Fruit fly (Drosophila melanogaster) whole organism, embryonic: ENCODE results near the gene Slu7.

Source experiments
- Atf-2 ChIP-seq: fragments of 200-800 bp; sonication (Bioruptor generic); optimal IDR thresholded peaks from 2 replicates; lab custom pipeline; 2016; ENCODE audit warnings: missing biosample characterization, missing genetic modification characterization
- Atf6 ChIP-seq: fragments of 200-800 bp; sonication (Bioruptor generic); IDR thresholded peaks from 2 replicates; pipeline ENCODE4 v1.3.6; 2022; ENCODE audit warnings: missing biosample characterization, missing genetic modification characterization
- BtbVII ChIP-seq: fragments of 200-800 bp; sonication (Bioruptor generic); optimal IDR thresholded peaks from 3 replicates; lab custom pipeline; 2017; ENCODE audit warnings: missing biosample characterization, mild to moderate bottlenecking, missing genetic modification characterization
- Bteb2 ChIP-seq: fragments of 200-800 bp; sonication (Bioruptor generic); optimal IDR thresholded peaks from 2 replicates; lab custom pipeline; 2016; ENCODE audit warnings: missing biosample characterization, missing genetic modification characterization
- CG10267 ChIP-seq: fragments of 200-800 bp; sonication (Bioruptor generic); optimal IDR thresholded peaks from 2 replicates; lab custom pipeline; 2018; ENCODE audit warnings: missing biosample characterization, mild to moderate bottlenecking, missing genetic modification characterization, moderate library complexity
- CG10321 ChIP-seq: fragments of 200-800 bp; sonication (Bioruptor generic); IDR thresholded peaks from 2 replicates; pipeline ENCODE4 v1.3.6; 2022; ENCODE audit warnings: missing biosample characterization, missing genetic modification characterization
- CG10543 ChIP-seq: fragments of 200-800 bp; sonication (Bioruptor generic); optimal IDR thresholded peaks from 3 replicates; lab custom pipeline; 2017; ENCODE audit warnings: missing biosample characterization, mild to moderate bottlenecking, missing genetic modification characterization, moderate library complexity
- CG10979 ChIP-seq: fragments of 200-800 bp; sonication (Bioruptor generic); optimal IDR thresholded peaks from 2 replicates; lab custom pipeline; 2018; ENCODE audit warnings: missing biosample characterization, mild to moderate bottlenecking, missing genetic modification characterization, moderate library complexity
- CG11560 ChIP-seq: fragments of 200-800 bp; sonication (Bioruptor generic); IDR thresholded peaks from 3 replicates; pipeline ENCODE4 v1.3.6; 2022; ENCODE audit warnings: missing biosample characterization, missing genetic modification characterization
- CG12744 ChIP-seq: fragments of 200-800 bp; sonication (Bioruptor generic); optimal IDR thresholded peaks from 2 replicates; lab custom pipeline; 2016; ENCODE audit warnings: missing biosample characterization, missing genetic modification characterization
- CG17912 ChIP-seq: fragments of 200-800 bp; sonication (Bioruptor generic); optimal IDR thresholded peaks from 2 replicates; lab custom pipeline; 2018; ENCODE audit warnings: missing biosample characterization, mild to moderate bottlenecking, missing genetic modification characterization
- CG18262 ChIP-seq: fragments of 200-800 bp; optimal IDR thresholded peaks from 3 replicates; lab custom pipeline; 2019; ENCODE audit warnings: missing biosample characterization, mild to moderate bottlenecking, missing genetic modification characterization, moderate library complexity
- CG2116 ChIP-seq: fragments of 200-800 bp; sonication (Bioruptor generic); optimal IDR thresholded peaks from 3 replicates; lab custom pipeline; 2018; ENCODE audit warnings: missing biosample characterization, mild to moderate bottlenecking, missing genetic modification characterization
- CG2712 ChIP-seq: fragments of 200-800 bp; optimal IDR thresholded peaks from 3 replicates; lab custom pipeline; 2019; ENCODE audit warnings: missing biosample characterization, mild to moderate bottlenecking, missing genetic modification characterization, moderate library complexity
- CG2889 ChIP-seq: fragments of 200-800 bp; sonication (Bioruptor generic); IDR thresholded peaks from 3 replicates; pipeline ENCODE4 v1.3.6; 2022; ENCODE audit warnings: missing biosample characterization, missing genetic modification characterization
- CG3838 ChIP-seq: fragments of 200-800 bp; sonication (Bioruptor generic); optimal IDR thresholded peaks from 3 replicates; lab custom pipeline; 2016; ENCODE audit warnings: missing biosample characterization, missing genetic modification characterization
- CG3995 ChIP-seq: fragments of 200-800 bp; sonication (Bioruptor generic); optimal IDR thresholded peaks from 3 replicates; lab custom pipeline; 2016; ENCODE audit warnings: missing biosample characterization, missing genetic modification characterization
- CG4328 ChIP-seq: fragments of 200-800 bp; sonication (Bioruptor generic); optimal IDR thresholded peaks from 3 replicates; lab custom pipeline; 2017; ENCODE audit warnings: missing biosample characterization, missing genetic modification reagents, missing genetic modification characterization
- CG4707 ChIP-seq: fragments of 200-800 bp; sonication (Bioruptor generic); optimal IDR thresholded peaks from 2 replicates; lab custom pipeline; 2018; ENCODE audit warnings: missing biosample characterization, mild to moderate bottlenecking, missing genetic modification characterization, moderate library complexity
- CG5245 ChIP-seq: fragments of 200-800 bp; sonication (Bioruptor generic); optimal IDR thresholded peaks from 3 replicates; lab custom pipeline; 2016; ENCODE audit warnings: missing biosample characterization, missing genetic modification characterization
- CG6272 ChIP-seq: fragments of 200-800 bp; sonication (Bioruptor generic); IDR thresholded peaks from 2 replicates; pipeline ENCODE4 v1.3.6; 2022; ENCODE audit warnings: missing biosample characterization, missing genetic modification characterization
- CG7839 ChIP-seq: fragments of 200-800 bp; sonication (Bioruptor generic); optimal IDR thresholded peaks from 3 replicates; lab custom pipeline; 2018; ENCODE audit warnings: missing biosample characterization, mild to moderate bottlenecking, missing genetic modification characterization, moderate library complexity
- CG7928 ChIP-seq: fragments of 200-800 bp; sonication (Bioruptor generic); optimal IDR thresholded peaks from 2 replicates; lab custom pipeline; 2017; ENCODE audit warnings: missing biosample characterization, mild to moderate bottlenecking, missing genetic modification characterization
- CG7963 ChIP-seq: fragments of 200-800 bp; sonication (Bioruptor generic); IDR thresholded peaks from 3 replicates; pipeline ENCODE4 v1.3.6; 2022; ENCODE audit warnings: missing biosample characterization, missing genetic modification characterization; ENCODE audit not compliant: partially characterized antibody
- CG8944 ChIP-seq: fragments of 200-800 bp; sonication (Bioruptor generic); optimal IDR thresholded peaks from 3 replicates; lab custom pipeline; 2016; ENCODE audit warnings: missing biosample characterization, missing genetic modification characterization
- H15 ChIP-seq: fragments of 200-800 bp; sonication (Bioruptor generic); IDR thresholded peaks from 3 replicates; pipeline ENCODE4 v1.3.6; 2022; ENCODE audit warnings: missing biosample characterization, missing genetic modification characterization
- Lim3 ChIP-seq: fragments of 200-800 bp; sonication (Bioruptor generic); IDR thresholded peaks from 2 replicates; pipeline ENCODE4 v1.3.6; 2022; ENCODE audit warnings: missing biosample characterization, missing genetic modification characterization
- NC2α ChIP-seq: fragments of 200-800 bp; sonication (Bioruptor generic); optimal IDR thresholded peaks from 2 replicates; lab custom pipeline; 2016; ENCODE audit warnings: missing biosample characterization, missing genetic modification characterization
- NK7.1 ChIP-seq: fragments of 200-800 bp; sonication (Bioruptor generic); optimal IDR thresholded peaks from 3 replicates; lab custom pipeline; 2016; ENCODE audit warnings: missing biosample characterization, missing genetic modification characterization
- Nf-YA ChIP-seq: fragments of 200-800 bp; sonication (Bioruptor generic); IDR thresholded peaks from 2 replicates; pipeline ENCODE4 v1.3.6; 2022; ENCODE audit warnings: missing biosample characterization, missing genetic modification characterization
- Taf1 ChIP-seq: fragments of 200-800 bp; sonication (Bioruptor generic); IDR thresholded peaks from 2 replicates; pipeline ENCODE4 v1.3.6; 2022; ENCODE audit warnings: missing biosample characterization, missing genetic modification characterization
- Trl ChIP-seq, 3 experiments: fragments of >200 bp in 2 of 3; fragments of 200-800 bp in 1 of 3; sonication (Bioruptor generic) in 1 of 3; optimal IDR thresholded peaks; 2 replicates in 1 of 3; 3 replicates in 2 of 3; lab custom pipeline; 2016 to 2017; ENCODE audit warnings: missing biosample characterization in 1 of 3, missing genetic modification characterization in 1 of 3
- Xbp1 ChIP-seq: fragments of 200-800 bp; sonication (Bioruptor generic); optimal IDR thresholded peaks from 3 replicates; lab custom pipeline; 2016; ENCODE audit warnings: missing biosample characterization, mild to moderate bottlenecking, missing genetic modification characterization
- aop ChIP-seq: fragments of 200-800 bp; sonication (Bioruptor generic); IDR thresholded peaks from 2 replicates; pipeline ENCODE4 v1.3.6; 2022; ENCODE audit warnings: missing biosample characterization, missing genetic modification characterization
- corto ChIP-seq: fragments of 200-800 bp; sonication (Bioruptor generic); optimal IDR thresholded peaks from 2 replicates; lab custom pipeline; 2016; ENCODE audit warnings: missing biosample characterization, mild to moderate bottlenecking, missing genetic modification characterization, moderate library complexity
- danr ChIP-seq: fragments of 200-800 bp; sonication (Bioruptor generic); IDR thresholded peaks from 2 replicates; pipeline ENCODE4 v1.3.6; 2022; ENCODE audit warnings: missing biosample characterization, missing genetic modification characterization
- eyg ChIP-seq: fragments of 200-800 bp; sonication (Bioruptor generic); optimal IDR thresholded peaks from 3 replicates; lab custom pipeline; 2016; ENCODE audit warnings: missing biosample characterization, missing genetic modification characterization
- gcm2 ChIP-seq: fragments of 200-800 bp; sonication (Bioruptor generic); optimal IDR thresholded peaks from 2 replicates; lab custom pipeline; 2016; ENCODE audit warnings: missing biosample characterization, missing genetic modification characterization
- h ChIP-seq: fragments of >200 bp; optimal IDR thresholded peaks from 2 replicates; lab custom pipeline; 2017
- jigr1 ChIP-seq: fragments of 200-800 bp; sonication (Bioruptor generic); IDR thresholded peaks from 3 replicates; pipeline ENCODE4 v1.3.6; 2022; ENCODE audit warnings: missing biosample characterization, missing genetic modification characterization
- luna ChIP-seq: fragments of 200-800 bp; sonication (Bioruptor generic); optimal IDR thresholded peaks from 2 replicates; lab custom pipeline; 2016; ENCODE audit warnings: missing biosample characterization, missing genetic modification characterization
- mld ChIP-seq: fragments of 200-800 bp; sonication (Bioruptor generic); IDR thresholded peaks from 3 replicates; pipeline ENCODE4 v1.3.6; 2022; ENCODE audit warnings: missing biosample characterization, missing genetic modification characterization; ENCODE audit not compliant: partially characterized antibody
- nerfin-1 ChIP-seq: fragments of 200-800 bp; sonication (Bioruptor generic); optimal IDR thresholded peaks from 3 replicates; lab custom pipeline; 2019; ENCODE audit warnings: missing biosample characterization, mild to moderate bottlenecking, missing genetic modification characterization, moderate library complexity
- pho ChIP-seq: fragments of 200-800 bp; sonication (Bioruptor generic); optimal IDR thresholded peaks from 2 replicates; lab custom pipeline; 2016; ENCODE audit warnings: missing biosample characterization, missing genetic modification characterization
- pita ChIP-seq: fragments of 200-800 bp; sonication (Bioruptor generic); optimal IDR thresholded peaks from 2 replicates; lab custom pipeline; 2017; ENCODE audit warnings: missing biosample characterization, mild to moderate bottlenecking, missing genetic modification characterization
- prd ChIP-seq, 3 experiments: fragments of >200 bp in 2 of 3; fragments of 200-800 bp in 1 of 3; sonication (Bioruptor generic) in 1 of 3; optimal IDR thresholded peaks in 2 of 3; IDR thresholded peaks in 1 of 3; 2 replicates in 2 of 3; 3 replicates in 1 of 3; pipeline versions ENCODE4 v1.3.6 to Lab custom; 2017 to 2022; ENCODE audit warnings: missing biosample characterization in 1 of 3, missing genetic modification characterization in 1 of 3
- seq ChIP-seq: fragments of 200-800 bp; sonication (Bioruptor generic); IDR thresholded peaks from 2 replicates; pipeline ENCODE4 v1.3.6; 2022; ENCODE audit warnings: missing biosample characterization, missing genetic modification characterization
- tll ChIP-seq, 2 experiments: fragments of 200-800 bp in 1 of 2; fragments of >200 bp in 1 of 2; sonication (Bioruptor generic) in 1 of 2; optimal IDR thresholded peaks; 2 replicates each; lab custom pipeline; 2017 to 2019; ENCODE audit warnings: missing biosample characterization in 2 of 2, missing genetic modification characterization in 2 of 2, mild to moderate bottlenecking in 1 of 2, moderate library complexity in 1 of 2
- tup ChIP-seq: fragments of 200-800 bp; sonication (Bioruptor generic); optimal IDR thresholded peaks from 2 replicates; lab custom pipeline; 2016; ENCODE audit warnings: missing biosample characterization, mild to moderate bottlenecking, missing genetic modification characterization, moderate library complexity
- twi ChIP-seq: fragments of 200-800 bp; optimal IDR thresholded peaks from 2 replicates; lab custom pipeline; 2019; ENCODE audit warnings: missing biosample characterization, mild to moderate bottlenecking, missing genetic modification characterization, moderate library complexity
- wek ChIP-seq: fragments of 200-800 bp; sonication (Bioruptor generic); optimal IDR thresholded peaks from 3 replicates; lab custom pipeline; 2018; ENCODE audit warnings: missing biosample characterization, mild to moderate bottlenecking, missing genetic modification characterization, moderate library complexity

Gene Slu7

DNA sequence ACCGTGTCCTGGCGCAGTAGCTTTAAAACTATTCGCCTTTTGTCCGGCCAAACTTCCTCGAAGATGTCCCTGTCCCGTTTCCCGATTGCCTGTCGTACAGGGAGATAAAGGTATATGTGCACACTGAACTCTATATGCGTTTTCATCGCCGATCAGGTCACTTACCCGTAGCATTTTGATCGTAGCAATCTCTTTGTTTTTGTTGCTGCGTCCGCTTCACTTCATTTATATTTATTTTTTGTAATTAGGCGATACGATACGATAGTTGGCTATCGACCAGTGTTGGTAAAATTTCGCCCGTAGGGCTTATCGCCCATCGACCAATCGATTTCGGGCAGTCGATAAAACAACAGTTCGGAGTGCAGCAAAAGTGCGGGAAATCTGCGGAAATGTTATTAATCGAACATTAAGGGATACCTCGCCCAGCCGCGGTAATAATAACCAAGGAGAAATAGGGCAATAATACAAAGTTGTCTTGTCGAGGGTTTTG is 23.9 kb upstream of the Slu7 start, which contains the start of the genes Cul5 and Bicra (continued):
- TF ChIP-seq twi (tag; lab: Kevin White, UChicago) = no peak
- TF ChIP-seq CG10267 = peak; percentile 96
- no peak for TF ChIP-seq CG2712 (tag; lab: Kevin White, UChicago)
- no peak for TF ChIP-seq Xbp1 (GFP tag; lab: Kevin White, UChicago)
- no peak for TF ChIP-seq eyg (GFP tag; lab: Kevin White, UChicago)
- TF ChIP-seq CG3995 (GFP tag; lab: Kevin White, UChicago) = no peak
- no peak for TF ChIP-seq CG5245 (GFP tag; lab: Kevin White, UChicago)
- no peak for TF ChIP-seq seq (GFP tag; lab: Robert Waterston, UW)
- TF ChIP-seq H15 = no peak
- TF ChIP-seq mld = peak; percentile 88; the same call in 2 of the 3 replicates
- TF ChIP-seq pita (GFP tag; lab: Kevin White, UChicago) = no peak
- TF ChIP-seq aop (GFP tag; lab: Robert Waterston, UW) = no peak
- TF ChIP-seq Nf-YA = no peak
- no peak for TF ChIP-seq pho
- TF ChIP-seq nerfin-1 (tag; lab: Kevin White, UChicago) = no peak
- peak; percentile 92 for TF ChIP-seq CG7963 (GFP tag; lab: Robert Waterston, UW)
- no peak for TF ChIP-seq gcm2
- no peak for TF ChIP-seq CG12744 (GFP tag; lab: Kevin White, UChicago)
- TF ChIP-seq h (lab: Kevin White, UChicago) = no peak
- TF ChIP-seq CG7928 = no peak
- TF ChIP-seq corto (GFP tag; lab: Kevin White, UChicago) = peak; percentile 67
- TF ChIP-seq luna (GFP tag; lab: Kevin White, UChicago) = no peak
- TF ChIP-seq Bteb2 (GFP tag; lab: Kevin White, UChicago) = peak; percentile 14
- TF ChIP-seq jigr1 (GFP tag; lab: Robert Waterston, UW) = no peak
- no peak for TF ChIP-seq CG10321 (GFP tag; lab: Robert Waterston, UW)
- no peak for TF ChIP-seq Taf1 (GFP tag; lab: Robert Waterston, UW)
- TF ChIP-seq Lim3 (GFP tag; lab: Robert Waterston, UW) = no peak
- no peak for TF ChIP-seq NK7.1 (GFP tag; lab: Kevin White, UChicago)
- TF ChIP-seq Atf6 (GFP tag; lab: Robert Waterston, UW) = no peak
- TF ChIP-seq CG4707 (GFP tag; lab: Kevin White, UChicago) = no peak
- no peak for TF ChIP-seq tup (GFP tag; lab: Kevin White, UChicago)
- peak; percentile 41 for TF ChIP-seq CG17912
- no peak for TF ChIP-seq danr
- no peak for TF ChIP-seq CG7839
- no peak for TF ChIP-seq CG3838 (GFP tag; lab: Kevin White, UChicago)
- TF ChIP-seq CG10543 (GFP tag; lab: Kevin White, UChicago) = no peak
- TF ChIP-seq CG2116 = peak; percentile 63
- TF ChIP-seq CG2889 (GFP tag; lab: Robert Waterston, UW) = no peak
- TF ChIP-seq tll (GFP tag; optimal IDR thresholded peaks at IDR 0.05; lab: Kevin White, UChicago) = no peak
- no peak for TF ChIP-seq NC2α
- no peak for TF ChIP-seq Trl (optimal IDR thresholded peaks at IDR 0.05; lab: Kevin White, UChicago)
- peak; percentile 39 for TF ChIP-seq Trl (GFP tag; optimal IDR thresholded peaks at IDR 0.05; lab: Kevin White, UChicago)
- TF ChIP-seq CG4328 (GFP tag; lab: Kevin White, UChicago) = no peak
- no peak for TF ChIP-seq CG11560
- no peak for TF ChIP-seq CG8944
- peak; percentile 48 for TF ChIP-seq wek (GFP tag; lab: Kevin White, UChicago)
- no peak for TF ChIP-seq CG18262
- no peak for TF ChIP-seq CG10979 (tag; lab: Kevin White, UChicago)
- TF ChIP-seq BtbVII = no peak
- no peak for TF ChIP-seq prd (optimal IDR thresholded peaks at IDR 0.05; lab: Kevin White, UChicago)
- TF ChIP-seq prd (GFP tag; IDR thresholded peaks at IDR 0.05; lab: Robert Waterston, UW) = no peak
- TF ChIP-seq CG6272 (GFP tag; lab: Robert Waterston, UW) = peak; percentile 11; the same call in 1 of the 2 replicates
- TF ChIP-seq Atf-2 (GFP tag; lab: Kevin White, UChicago) = no peak
